Fruit fly (Drosophila melanogaster): ENCODE data around the gene ERp44.
A peak's percentile ranks its signal among the peaks of the same experiment; 100 is the strongest.

Gene ERp44

DNA sequence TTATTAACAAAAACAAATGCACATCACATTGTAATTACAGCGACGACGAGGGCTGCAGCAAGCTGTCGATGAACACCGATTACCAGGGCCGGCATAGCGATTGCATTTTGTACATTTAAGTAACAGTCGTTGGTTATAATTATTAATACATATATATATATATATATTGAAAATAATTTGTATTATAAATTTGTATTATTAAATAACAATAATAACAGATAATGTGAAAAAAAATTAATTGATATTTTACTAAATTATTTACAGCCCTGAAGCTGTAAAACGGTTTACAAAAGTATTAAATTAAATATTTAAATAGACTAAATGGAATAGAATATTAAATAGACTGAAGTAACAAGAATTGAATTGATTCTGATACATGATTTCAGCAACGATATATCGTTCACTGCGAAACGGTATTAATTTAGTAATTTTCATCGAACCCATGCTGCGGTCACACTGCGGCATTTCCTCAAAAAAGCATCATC lies 21.6 kb downstream of the ERp44 start, which contains the start of the genes kat80 and Prosalpha4 (continued):
- no peak for TF ChIP-seq eyg (GFP tag; optimal IDR thresholded peaks at IDR 0.05)
- peak; percentile 44 for TF ChIP-seq dmrt11E (tag; optimal IDR thresholded peaks at IDR 0.05)
- peak; percentile 20 for TF ChIP-seq caup (GFP tag; optimal IDR thresholded peaks at IDR 0.05; ENCODE audit: severe bottlenecking)
- TF ChIP-seq CG17568 (GFP tag; optimal IDR thresholded peaks at IDR 0.05): no peak
- TF ChIP-seq Hr78 (GFP tag; optimal IDR thresholded peaks at IDR 0.05): no peak
- no peak for TF ChIP-seq mld (GFP tag; IDR thresholded peaks at IDR 0.05; ENCODE audit: partially characterized antibody)
- TF ChIP-seq CG13894 (tag; optimal IDR thresholded peaks at IDR 0.05): peak; percentile 62
- TF ChIP-seq CG13287 (GFP tag; IDR thresholded peaks at IDR 0.05; ENCODE audit: partially characterized antibody): peak; percentile 79
- no peak for TF ChIP-seq Mad (GFP tag; optimal IDR thresholded peaks at IDR 0.05)
- peak; percentile 41; the same call in 1 of the 2 replicates for TF ChIP-seq CG42726 (GFP tag; IDR thresholded peaks at IDR 0.05; ENCODE audit: partially characterized antibody)
- no peak for TF ChIP-seq ERR (GFP tag; optimal IDR thresholded peaks at IDR 0.05)
- TF ChIP-seq sna (GFP tag; IDR thresholded peaks at IDR 0.05; ENCODE audit: partially characterized antibody): no peak
- TF ChIP-seq CG11560 (tag; IDR thresholded peaks at IDR 0.05): no peak
- peak in 1 of 3 experiments; percentile 33 for TF ChIP-seq lola (GFP tag; optimal IDR thresholded peaks at IDR 0.05)
- TF ChIP-seq CG15696 (tag; optimal IDR thresholded peaks at IDR 0.05): peak; percentile 47
- TF ChIP-seq CG2129 (GFP tag; IDR thresholded peaks at IDR 0.05; ENCODE audit: partially characterized antibody): peak; percentile 40
- no peak for TF ChIP-seq dan (GFP tag; IDR thresholded peaks at IDR 0.05)
- no peak for TF ChIP-seq br (optimal IDR thresholded peaks at IDR 0.05)
- no peak for TF ChIP-seq HLHmδ (GFP tag; optimal IDR thresholded peaks at IDR 0.05)
- peak; percentile 32 for TF ChIP-seq dmrt99B (tag; optimal IDR thresholded peaks at IDR 0.05)
- TF ChIP-seq nom (GFP tag; optimal IDR thresholded peaks at IDR 0.05): no peak
- TF ChIP-seq CG16813 (GFP tag; IDR thresholded peaks at IDR 0.05; ENCODE audit: partially characterized antibody): peak; percentile 67
- no peak for TF ChIP-seq gsb (GFP tag; IDR thresholded peaks at IDR 0.05)
- peak; percentile 88 for TF ChIP-seq nmo (GFP tag; optimal IDR thresholded peaks at IDR 0.05)
- TF ChIP-seq CG7987 (GFP tag; optimal IDR thresholded peaks at IDR 0.05): no peak
- TF ChIP-seq CG17912 (GFP tag; optimal IDR thresholded peaks at IDR 0.05): peak; percentile 60
- peak; percentile 60 for TF ChIP-seq Med (GFP tag)
- TF ChIP-seq dysf (GFP tag; IDR thresholded peaks at IDR 0.05): no peak
- peak; percentile 31 for TF ChIP-seq Xbp1 (GFP tag; optimal IDR thresholded peaks at IDR 0.05)
- peak; percentile 43 for TF ChIP-seq NfI (GFP tag; optimal IDR thresholded peaks at IDR 0.05)
- TF ChIP-seq Ravus (GFP tag; IDR thresholded peaks at IDR 0.05): no peak
- no peak for TF ChIP-seq CG1602 (GFP tag; optimal IDR thresholded peaks at IDR 0.05)
- TF ChIP-seq abd-A (tag; optimal IDR thresholded peaks at IDR 0.05): no peak
- TF ChIP-seq CG10267 (tag; optimal IDR thresholded peaks at IDR 0.05): peak; percentile 48
- peak; percentile 58 for TF ChIP-seq gfzf (GFP tag; optimal IDR thresholded peaks at IDR 0.05)
- peak; percentile 78 for TF ChIP-seq CG30020 (tag; optimal IDR thresholded peaks at IDR 0.05)
- TF ChIP-seq CG1603 (tag; optimal IDR thresholded peaks at IDR 0.05): peak; percentile 5
- TF ChIP-seq CG10979 (tag; optimal IDR thresholded peaks at IDR 0.05): peak; percentile 8
- no peak for TF ChIP-seq fru (optimal IDR thresholded peaks at IDR 0.05)
- peak; percentile 27; the same call in 1 of the 3 replicates for TF ChIP-seq zfh1 (GFP tag; IDR thresholded peaks at IDR 0.05)
- no peak for TF ChIP-seq CG10274 (GFP tag; optimal IDR thresholded peaks at IDR 0.05)
- TF ChIP-seq pita (GFP tag; optimal IDR thresholded peaks at IDR 0.05): no peak
- TF ChIP-seq B-H2 (GFP tag; optimal IDR thresholded peaks at IDR 0.05): peak; percentile 59
- no peak for TF ChIP-seq jumu (GFP tag; optimal IDR thresholded peaks at IDR 0.05)
- peak; percentile 18; the same call in 1 of the 2 replicates for TF ChIP-seq E2f2 (GFP tag; IDR thresholded peaks at IDR 0.05)
- TF ChIP-seq jing (GFP tag; optimal IDR thresholded peaks at IDR 0.05): no peak
- TF ChIP-seq Nf-YC (tag; optimal IDR thresholded peaks at IDR 0.05): peak; percentile 58
- peak; percentile 11 for TF ChIP-seq CG4328 (GFP tag; optimal IDR thresholded peaks at IDR 0.05)
- TF ChIP-seq CG12659 (GFP tag; optimal IDR thresholded peaks at IDR 0.05): peak; percentile 28

All from whole organism, embryonic.